Fruit fly (Drosophila melanogaster) Kc167 (cell line): ENCODE results near the gene Cad87A.
"Not testable (repeated sequence)": the region's sequence is repeated elsewhere in the genome, so short reads cannot be mapped to it uniquely, and the experiment has no call there.

ENCODE experiments used
- Myc ChIP-seq: fragments of >200 bp; optimal IDR thresholded peaks from 2 replicates; lab custom pipeline; 2017; ENCODE audit warnings: missing external identifiers
- Sin3A ChIP-seq: fragments of >200 bp; optimal IDR thresholded peaks from 2 replicates; lab custom pipeline; 2018; ENCODE audit warnings: missing external identifiers
- h ChIP-seq: fragments of >200 bp; optimal IDR thresholded peaks from 3 replicates; lab custom pipeline; 2018; ENCODE audit warnings: missing external identifiers
- insv ChIP-seq: fragments of >200 bp; optimal IDR thresholded peaks from 3 replicates; lab custom pipeline; 2018; ENCODE audit warnings: missing external identifiers
- psq ChIP-seq: fragments of >200 bp; optimal IDR thresholded peaks from 2 replicates; lab custom pipeline; 2017; ENCODE audit warnings: missing external identifiers
- ttk ChIP-seq: sonication (Bioruptor generic); optimal IDR thresholded peaks from 2 replicates; lab custom pipeline; 2017; ENCODE audit warnings: missing external identifiers

Gene Cad87A

dm6 chr3R:11957388-11957787 is 8.5 kb upstream of the Cad87A start:
- no peak for TF ChIP-seq h
- TF ChIP-seq Sin3A (lab: Kevin White, UChicago): no peak
- TF ChIP-seq insv (lab: Kevin White, UChicago): no peak
- no peak for TF ChIP-seq Myc (lab: Kevin White, UChicago)
- TF ChIP-seq psq (lab: Kevin White, UChicago): no peak
- TF ChIP-seq ttk (lab: Kevin White, UChicago): no peak

- TF ChIP-seq ttk, Myc, Sin3A (lab: Kevin White, UChicago): not testable (repeated sequence)
Measured at dm6 chr3R:11956444-11956843, 7.5 kb upstream of the Cad87A start, which contains the start of gene Hsp70Aa. Gene Hsp70Aa (minus strand): TSS chr3R:11956544.

dm6 chr3R:11949387-11950029 is 579 bp upstream of the Cad87A start, which contains the start of gene CG31211:
Gene CG31211 (plus strand): TSS chr3R:11949680.
- TF ChIP-seq h: no peak
- no peak for TF ChIP-seq ttk (lab: Kevin White, UChicago)
- TF ChIP-seq Sin3A (lab: Kevin White, UChicago): no peak
- TF ChIP-seq psq (lab: Kevin White, UChicago): no peak
- TF ChIP-seq insv (lab: Kevin White, UChicago): no peak
- TF ChIP-seq Myc (lab: Kevin White, UChicago): no peak

dm6 chr3R:11947959-11948358 is 970 bp downstream of the Cad87A start:
- TF ChIP-seq Myc (lab: Kevin White, UChicago) (no peak), ttk (lab: Kevin White, UChicago) (no peak), insv (lab: Kevin White, UChicago) (no peak)

- no peak for TF ChIP-seq Myc (lab: Kevin White, UChicago)
- no peak for TF ChIP-seq psq (lab: Kevin White, UChicago)
- TF ChIP-seq Sin3A (lab: Kevin White, UChicago): no peak
- TF ChIP-seq insv (lab: Kevin White, UChicago): no peak
- no peak for TF ChIP-seq ttk (lab: Kevin White, UChicago)
Measured at dm6 chr3R:11947079-11947869, 1.7 kb downstream of the Cad87A start.

- TF ChIP-seq psq (lab: Kevin White, UChicago) (no peak), Myc (lab: Kevin White, UChicago) (no peak), h (no peak), insv (lab: Kevin White, UChicago) (no peak), Sin3A (lab: Kevin White, UChicago) (no peak), ttk (lab: Kevin White, UChicago) (no peak)
Measured at dm6 chr3R:11945450-11946317, 3.2 kb downstream of the Cad87A start.

dm6 chr3R:11941116-11941515 is 7.8 kb downstream of the Cad87A start:
- TF ChIP-seq insv (lab: Kevin White, UChicago): no peak
- no peak for TF ChIP-seq psq (lab: Kevin White, UChicago)
- TF ChIP-seq h: no peak
- no peak for TF ChIP-seq ttk (lab: Kevin White, UChicago)
- no peak for TF ChIP-seq Sin3A (lab: Kevin White, UChicago)
- TF ChIP-seq Myc (lab: Kevin White, UChicago): no peak

dm6 chr3R:11937427-11938114 is 11.4 kb downstream of the Cad87A start:
- TF ChIP-seq Myc (lab: Kevin White, UChicago) (no peak), Sin3A (lab: Kevin White, UChicago) (no peak), h (no peak), psq (lab: Kevin White, UChicago) (no peak), insv (lab: Kevin White, UChicago) (no peak), ttk (lab: Kevin White, UChicago) (no peak)

- TF ChIP-seq ttk (lab: Kevin White, UChicago) (no peak), psq (lab: Kevin White, UChicago) (no peak), Sin3A (lab: Kevin White, UChicago) (no peak), Myc (lab: Kevin White, UChicago) (no peak), insv (lab: Kevin White, UChicago) (no peak), h (no peak)
Measured at dm6 chr3R:11933903-11934302, 15.0 kb downstream of the Cad87A start.

dm6 chr3R:11930962-11931361 is 18.0 kb downstream of the Cad87A start, which contains the start of gene CG14731:
Gene CG14731 (plus strand): TSS chr3R:11931262.
- TF ChIP-seq psq (lab: Kevin White, UChicago) (no peak), Sin3A (lab: Kevin White, UChicago) (no peak), Myc (lab: Kevin White, UChicago) (no peak), insv (lab: Kevin White, UChicago) (no peak), h (no peak), ttk (lab: Kevin White, UChicago) (no peak)
